Fruit fly (Drosophila melanogaster) whole organism, prepupa: Measurements from ENCODE around the gene Rac1.

ENCODE experiments used
- CG10669 ChIP-seq: fragments of 200-800 bp; sonication (Bioruptor generic); optimal IDR thresholded peaks from 3 replicates; lab custom pipeline; 2018; ENCODE audit warnings: missing biosample characterization, mild to moderate bottlenecking, missing genetic modification characterization, moderate library complexity
- CG4318 ChIP-seq: fragments of 200-800 bp; sonication (Bioruptor generic); optimal IDR thresholded peaks from 3 replicates; lab custom pipeline; 2017; ENCODE audit warnings: missing biosample characterization, mild to moderate bottlenecking, missing genetic modification characterization
- CG8119 ChIP-seq: fragments of 200-800 bp; sonication (Bioruptor generic); IDR thresholded peaks from 3 replicates; pipeline ENCODE4 v1.3.6; 2022; ENCODE audit warnings: missing biosample characterization, missing genetic modification characterization
- CG8632 ChIP-seq: fragments of 200-800 bp; sonication (Bioruptor generic); optimal IDR thresholded peaks from 3 replicates; lab custom pipeline; 2016; ENCODE audit warnings: missing biosample characterization, missing genetic modification characterization
- Eip75B ChIP-seq: fragments of 200-800 bp; sonication (Bioruptor generic); optimal IDR thresholded peaks from 3 replicates; lab custom pipeline; 2016; ENCODE audit warnings: missing biosample characterization, missing genetic modification characterization
- Hr39 ChIP-seq: fragments of 200-800 bp; sonication (Bioruptor generic); optimal IDR thresholded peaks from 2 replicates; lab custom pipeline; 2016; ENCODE audit warnings: missing biosample characterization, missing genetic modification characterization
- OdsH ChIP-seq: fragments of 200-800 bp; sonication (Bioruptor generic); optimal IDR thresholded peaks from 3 replicates; lab custom pipeline; 2016; ENCODE audit warnings: missing biosample characterization, missing genetic modification characterization
- achi ChIP-seq: fragments of 200-800 bp; sonication (Bioruptor generic); optimal IDR thresholded peaks from 3 replicates; lab custom pipeline; 2016; ENCODE audit warnings: missing biosample characterization, missing genetic modification characterization
- cyc ChIP-seq: fragments of 200-800 bp; sonication (Bioruptor generic); optimal IDR thresholded peaks from 3 replicates; lab custom pipeline; 2016; ENCODE audit warnings: missing biosample characterization, missing genetic modification characterization
- fd59A ChIP-seq: fragments of 200-800 bp; sonication (Bioruptor generic); optimal IDR thresholded peaks from 2 replicates; lab custom pipeline; 2017; ENCODE audit warnings: missing biosample characterization, mild to moderate bottlenecking, missing genetic modification characterization, missing genetic modification reagents
- fkh ChIP-seq: fragments of 200-800 bp; sonication (Bioruptor generic); optimal IDR thresholded peaks from 3 replicates; lab custom pipeline; 2017; ENCODE audit warnings: missing biosample characterization, mild to moderate bottlenecking, missing genetic modification characterization, moderate library complexity

dm6 chr3L:1322706-1323105 is 20.2 kb upstream of the Rac1 start, which contains the start of gene CG9184:
- TF ChIP-seq fd59A (GFP tag; lab: Kevin White, UChicago) (no peak), fkh (no peak), CG10669 (no peak), CG4318 (GFP tag; lab: Kevin White, UChicago) (no peak), OdsH (no peak), CG8632 (GFP tag; lab: Kevin White, UChicago) (no peak), CG8119 (GFP tag; lab: Robert Waterston, UW) (no peak), achi (GFP tag; lab: Kevin White, UChicago) (no peak), cyc (GFP tag; lab: Kevin White, UChicago) (no peak), Eip75B (GFP tag; lab: Kevin White, UChicago) (no peak), Hr39 (GFP tag; lab: Kevin White, UChicago) (no peak)
